Fruit fly (Drosophila melanogaster) whole organism: ENCODE data around the gene CG14629.

Experiments
- CG8478 ChIP-seq: fragments of >200 bp; optimal IDR thresholded peaks from 2 replicates; lab custom pipeline; 2018; ENCODE audit warnings: inconsistent platforms
- Dll ChIP-seq: fragments of >200 bp; optimal IDR thresholded peaks from 2 replicates; lab custom pipeline; 2017
- EcR ChIP-seq, 2 experiments: fragments of >200 bp; optimal IDR thresholded peaks; 2 replicates each; lab custom pipeline; 2017; ENCODE audit warnings: missing biosample characterization in 2 of 2, missing genetic modification characterization in 2 of 2, missing genetic modification reagents in 2 of 2
- pan ChIP-seq: fragments of >200 bp; optimal IDR thresholded peaks from 2 replicates; lab custom pipeline; 2017
- psq ChIP-seq: fragments of >200 bp; optimal IDR thresholded peaks from 2 replicates; lab custom pipeline; 2017
- usp ChIP-seq: fragments of >200 bp; optimal IDR thresholded peaks from 2 replicates; lab custom pipeline; 2017; ENCODE audit warnings: missing biosample characterization, missing genetic modification characterization, mixed read lengths

The CG14629 gene

DNA sequence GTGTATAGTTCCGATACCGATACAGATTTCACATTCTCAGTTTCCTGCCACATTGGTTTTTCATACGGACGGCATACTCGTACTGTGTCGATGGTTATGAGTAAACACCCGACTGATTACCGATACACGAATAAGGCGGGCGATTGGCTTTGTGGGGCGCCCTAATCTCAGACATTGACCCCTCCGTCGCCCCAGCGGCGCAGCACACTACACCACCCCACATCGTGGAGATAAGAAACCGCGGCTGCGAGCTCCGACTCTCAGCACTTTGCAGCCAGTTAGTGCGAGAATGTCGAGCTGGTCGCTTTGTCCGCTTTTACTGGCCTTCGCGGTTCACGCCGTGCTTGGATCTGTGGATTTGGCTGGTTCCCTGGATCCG, at the start of gene CG14629:
Gene CG14629 (plus strand): TSS at position 275 of the 379 bp plus-strand sequence.
- TF ChIP-seq pan (lab: Kevin White, UChicago), result no peak
- TF ChIP-seq psq, result no peak
- no peak for TF ChIP-seq EcR (GFP tag; optimal IDR thresholded peaks at IDR 0.05; lab: Kevin White, UChicago)
- no peak for TF ChIP-seq CG8478 (lab: Kevin White, UChicago)
- TF ChIP-seq usp (GFP tag; lab: Kevin White, UChicago), result no peak
- TF ChIP-seq Dll (lab: Kevin White, UChicago), result no peak

DNA sequence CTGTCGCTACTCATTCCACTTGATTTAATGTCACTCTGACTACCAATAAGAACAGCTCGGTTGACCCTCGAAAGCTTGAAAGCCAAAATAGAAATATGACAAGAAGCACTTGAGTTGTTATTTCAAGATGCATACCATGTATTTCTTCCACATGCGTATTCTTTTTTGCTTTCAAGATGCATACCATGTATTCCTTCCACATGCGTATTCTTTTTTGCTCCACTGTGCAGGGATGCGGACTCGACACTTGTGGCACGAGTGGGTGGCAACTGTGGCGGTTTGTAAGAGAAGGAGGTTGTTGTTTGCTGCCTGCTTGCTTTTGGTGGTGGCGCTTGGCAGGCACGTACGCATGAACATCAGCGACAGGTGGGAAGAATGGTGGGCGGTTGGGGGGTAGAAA, 45.1 kb upstream of the CG14629 start:
- TF ChIP-seq usp (GFP tag; lab: Kevin White, UChicago) (no peak), CG8478 (lab: Kevin White, UChicago) (no peak), EcR (GFP tag; optimal IDR thresholded peaks at IDR 0.05; lab: Kevin White, UChicago) (no peak), psq (no peak), pan (lab: Kevin White, UChicago) (no peak), Dll (lab: Kevin White, UChicago) (no peak)

DNA sequence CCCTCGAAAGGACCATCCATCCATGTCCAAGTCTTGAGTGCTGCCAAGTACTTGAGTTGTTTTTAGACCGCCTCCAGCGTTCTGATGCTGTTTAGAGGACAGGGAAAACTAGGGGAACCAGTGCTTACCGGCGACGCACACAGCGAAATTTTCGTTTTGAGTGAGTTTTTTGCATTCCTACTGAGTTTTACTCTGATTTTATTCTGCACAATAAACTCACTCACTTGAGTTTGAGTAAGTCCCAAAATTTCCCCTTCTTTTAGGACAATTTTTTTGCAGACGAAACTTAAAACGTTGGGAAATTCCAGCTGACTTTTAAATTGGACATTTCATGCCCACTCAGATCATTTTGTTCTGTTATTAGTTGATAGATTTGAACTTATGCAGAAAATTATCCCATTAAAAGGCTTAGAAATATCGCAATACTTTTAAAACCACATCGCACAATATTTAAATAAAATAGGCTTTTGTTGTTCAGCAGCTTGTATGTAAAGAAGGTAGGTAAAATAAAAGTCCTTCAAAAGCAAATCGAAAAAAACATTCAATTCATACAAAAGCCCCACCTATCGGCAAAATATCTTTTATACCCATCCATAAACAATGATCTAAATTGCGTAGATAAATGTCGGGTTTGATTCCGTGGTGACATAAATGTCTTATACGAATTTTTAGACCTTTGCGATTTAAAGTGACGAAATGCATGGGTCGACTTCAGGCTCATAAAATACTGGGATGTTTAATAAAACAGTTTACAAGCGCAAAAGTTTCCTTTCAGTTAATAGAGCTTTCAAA, 41.7 kb upstream of the CG14629 start:
- TF ChIP-seq CG8478 (lab: Kevin White, UChicago), result no peak
- no peak for TF ChIP-seq Dll (lab: Kevin White, UChicago)
- no peak for TF ChIP-seq usp (GFP tag; lab: Kevin White, UChicago)
- TF ChIP-seq pan (lab: Kevin White, UChicago), result no peak

DNA sequence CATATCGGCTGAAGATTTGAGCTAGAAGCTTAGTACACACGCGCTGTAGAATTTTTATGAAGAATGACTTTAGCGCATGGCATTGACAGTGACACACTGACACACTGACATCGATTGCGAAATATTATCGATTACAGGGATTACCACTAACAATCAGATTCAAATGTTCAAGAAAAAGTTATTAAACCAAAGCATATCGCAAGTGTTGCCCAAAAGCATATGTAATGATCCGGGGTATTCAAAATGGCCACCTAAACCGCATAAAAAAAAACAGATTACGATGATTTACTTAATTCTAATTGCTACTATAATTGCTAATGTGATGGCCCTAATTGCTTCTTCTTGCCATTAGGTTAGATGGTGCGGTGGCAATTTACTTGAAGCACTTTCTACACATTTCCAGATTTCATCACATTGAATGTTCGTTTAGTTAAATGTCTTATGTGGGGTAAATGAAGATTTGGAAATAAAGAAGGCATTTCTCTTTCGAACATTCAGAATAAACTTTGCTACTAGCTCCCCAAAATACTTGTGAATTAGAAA, 39.7 kb upstream of the CG14629 start, which contains the start of the genes TfIIA-S-2 and CG14631:
Gene TfIIA-S-2 (minus strand): TSS at position 101 of the 543 bp plus-strand sequence.
Gene CG14631 (plus strand): TSS at position 493 of the 543 bp plus-strand sequence.
- TF ChIP-seq EcR (GFP tag; optimal IDR thresholded peaks at IDR 0.05; lab: Kevin White, UChicago) (no peak), Dll (lab: Kevin White, UChicago) (no peak), usp (GFP tag; lab: Kevin White, UChicago) (no peak), CG8478 (lab: Kevin White, UChicago) (no peak), psq (no peak), pan (lab: Kevin White, UChicago) (no peak)

DNA sequence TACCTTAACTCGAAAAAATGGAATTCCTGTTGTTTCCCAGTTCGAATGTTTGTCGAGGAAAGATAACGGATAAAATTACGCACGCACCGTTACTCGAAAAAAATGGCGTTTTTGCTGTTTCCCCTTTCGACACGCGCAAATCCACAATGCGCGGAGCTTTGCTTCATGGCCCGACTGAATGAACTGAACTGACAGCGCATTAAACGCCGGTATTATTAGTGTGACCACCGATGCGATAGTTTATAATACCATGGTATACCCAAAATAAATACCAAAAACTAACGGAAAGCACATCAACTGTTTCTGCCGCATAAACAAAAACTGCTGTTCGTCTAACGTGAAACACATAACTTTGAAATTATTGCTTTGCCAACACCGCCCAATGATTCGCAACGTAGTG, 24.8 kb upstream of the CG14629 start, which contains the start of the genes CG32814, CG11638 and CG3021:
Gene CG32814 (minus strand): TSS at position 190 of the 400 bp plus-strand sequence.
Gene CG11638 (minus strand): TSS at position 193 of the 400 bp plus-strand sequence.
Gene CG3021 (plus strand): TSS at position 281 of the 400 bp plus-strand sequence.
- TF ChIP-seq psq (no peak), CG8478 (lab: Kevin White, UChicago) (no peak), EcR (GFP tag; optimal IDR thresholded peaks at IDR 0.05; lab: Kevin White, UChicago) (no peak), Dll (lab: Kevin White, UChicago) (no peak)

DNA sequence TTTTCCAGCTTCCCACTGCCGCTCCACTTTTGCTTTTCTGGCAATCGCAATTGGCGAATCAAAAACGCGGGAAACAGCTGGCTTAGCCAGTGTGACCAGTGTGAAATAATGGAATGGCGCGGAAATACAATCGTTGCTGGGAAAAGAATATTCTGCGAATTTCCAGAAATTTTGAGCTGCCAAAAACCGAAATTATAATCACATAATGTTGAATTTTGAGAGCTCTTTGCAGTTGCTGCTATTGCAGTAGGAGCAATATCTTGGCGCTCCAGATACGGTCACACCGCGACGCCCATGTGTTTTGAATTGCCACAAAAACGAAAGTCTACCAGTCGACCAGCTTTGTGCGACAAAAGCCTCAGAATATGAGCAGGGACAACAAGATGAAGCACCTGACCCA, 20.8 kb upstream of the CG14629 start, which contains the start of the genes Cdc45 and Rpp21:
Gene Cdc45 (minus strand): TSS at position 79 of the 400 bp plus-strand sequence.
Gene Rpp21 (plus strand): TSS at position 281 of the 400 bp plus-strand sequence.
- TF ChIP-seq Dll (lab: Kevin White, UChicago) (no peak), usp (GFP tag; lab: Kevin White, UChicago) (no peak), CG8478 (lab: Kevin White, UChicago) (no peak), psq (no peak), pan (lab: Kevin White, UChicago) (no peak), EcR (GFP tag; optimal IDR thresholded peaks at IDR 0.05; lab: Kevin White, UChicago) (no peak)

DNA sequence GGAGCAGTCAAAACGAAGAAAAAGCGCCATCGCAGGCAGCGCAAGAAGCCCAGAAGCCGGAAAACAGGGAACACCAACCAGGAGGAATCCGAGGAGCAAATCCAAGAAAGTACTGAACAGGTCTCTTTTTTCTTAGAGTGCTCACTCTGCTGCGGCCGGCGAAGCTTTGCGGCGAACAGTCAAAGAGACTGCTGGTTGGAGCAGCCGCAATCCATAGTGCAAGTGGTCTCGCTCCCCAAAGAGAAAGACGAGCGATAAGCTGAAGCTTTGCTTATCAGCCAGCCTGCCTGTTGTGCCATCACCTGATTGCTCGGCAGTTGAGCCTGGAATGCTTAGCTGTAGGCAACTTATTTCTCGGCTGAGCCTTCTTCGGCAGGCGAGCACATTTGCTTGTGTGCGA, 20.1 kb upstream of the CG14629 start, which contains the start of gene CG14630:
Gene CG14630 (plus strand): TSS at position 301 of the 400 bp plus-strand sequence.
- TF ChIP-seq usp (GFP tag; lab: Kevin White, UChicago) (no peak), CG8478 (lab: Kevin White, UChicago) (no peak), pan (lab: Kevin White, UChicago) (no peak), Dll (lab: Kevin White, UChicago) (no peak), EcR (GFP tag; optimal IDR thresholded peaks at IDR 0.05; lab: Kevin White, UChicago) (no peak), psq (no peak)

DNA sequence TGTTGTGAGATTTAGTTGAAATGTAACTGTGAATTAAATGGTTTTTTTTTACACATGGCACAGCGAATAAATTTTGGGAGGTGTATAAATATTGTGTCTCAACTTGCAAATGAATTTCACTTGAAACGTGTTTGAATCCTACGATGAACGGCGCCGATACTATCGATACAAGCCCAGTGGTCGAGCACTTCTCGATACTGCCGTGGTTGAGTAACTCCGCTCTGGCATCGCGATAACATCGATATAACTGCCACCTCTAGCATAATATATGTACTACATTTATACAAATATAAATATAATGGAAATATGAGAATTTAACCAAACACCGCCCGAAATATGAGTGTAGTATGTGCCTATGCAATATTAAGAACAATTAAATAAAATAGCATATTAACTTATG, 18.3 kb upstream of the CG14629 start:
- TF ChIP-seq psq (no peak), pan (lab: Kevin White, UChicago) (no peak), usp (GFP tag; lab: Kevin White, UChicago) (no peak), EcR (GFP tag; optimal IDR thresholded peaks at IDR 0.05; lab: Kevin White, UChicago) (no peak)

DNA sequence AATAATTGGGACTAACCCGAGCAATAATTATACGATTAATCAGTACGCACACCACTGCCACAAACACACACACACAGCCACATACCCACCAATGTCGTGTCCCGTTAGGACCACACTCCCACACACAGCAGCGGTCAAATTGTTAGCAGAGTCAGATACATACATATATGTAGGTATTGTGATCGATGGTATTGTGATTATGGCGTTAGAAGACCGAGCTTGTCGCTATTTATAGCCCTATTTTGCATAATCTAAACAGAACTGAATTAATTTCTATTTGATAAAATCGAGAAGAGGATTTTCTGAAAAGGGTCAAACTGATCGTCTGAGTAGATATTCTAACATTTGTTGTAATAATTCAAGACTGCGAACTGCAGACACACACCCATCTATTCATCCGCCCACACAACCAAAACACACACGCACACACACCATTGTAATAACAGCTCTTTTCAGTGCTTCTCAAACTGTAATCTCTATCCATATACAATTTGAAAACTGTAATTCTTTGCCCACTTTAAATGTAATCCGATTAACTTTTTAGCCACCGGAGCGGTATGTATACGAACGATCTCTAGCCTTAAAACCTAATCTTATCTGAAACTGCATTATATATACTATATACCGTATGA, 9.8 kb upstream of the CG14629 start:
- no peak for TF ChIP-seq CG8478 (lab: Kevin White, UChicago)

DNA sequence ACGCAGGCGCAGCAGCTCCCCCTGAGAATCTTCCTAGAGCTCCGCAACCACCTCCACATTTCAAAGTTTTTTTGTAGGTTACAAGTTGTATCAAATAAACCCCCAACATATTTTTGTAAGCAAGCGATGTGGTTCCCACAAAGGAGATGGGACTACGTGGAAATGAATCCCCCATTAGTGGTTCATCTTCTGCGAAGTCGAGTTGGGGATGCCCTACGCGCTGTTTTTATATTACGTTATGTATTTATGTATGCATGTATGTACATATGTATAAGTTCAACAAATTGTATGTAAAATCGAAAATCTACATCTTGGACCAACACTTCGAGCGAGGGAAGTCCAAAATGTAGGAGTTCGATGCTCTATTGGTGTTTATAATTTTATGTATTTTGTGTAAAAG, 5.4 kb upstream of the CG14629 start, which contains the start of gene CG42259:
Gene CG42259 (plus strand): TSS at position 301 of the 400 bp plus-strand sequence.
- TF ChIP-seq EcR (GFP tag; optimal IDR thresholded peaks at IDR 0.05; lab: Kevin White, UChicago), result no peak
- no peak for TF ChIP-seq Dll (lab: Kevin White, UChicago)
- no peak for TF ChIP-seq usp (GFP tag; lab: Kevin White, UChicago)
- TF ChIP-seq CG8478 (lab: Kevin White, UChicago), result no peak
- TF ChIP-seq psq, result no peak
- TF ChIP-seq pan (lab: Kevin White, UChicago), result no peak

DNA sequence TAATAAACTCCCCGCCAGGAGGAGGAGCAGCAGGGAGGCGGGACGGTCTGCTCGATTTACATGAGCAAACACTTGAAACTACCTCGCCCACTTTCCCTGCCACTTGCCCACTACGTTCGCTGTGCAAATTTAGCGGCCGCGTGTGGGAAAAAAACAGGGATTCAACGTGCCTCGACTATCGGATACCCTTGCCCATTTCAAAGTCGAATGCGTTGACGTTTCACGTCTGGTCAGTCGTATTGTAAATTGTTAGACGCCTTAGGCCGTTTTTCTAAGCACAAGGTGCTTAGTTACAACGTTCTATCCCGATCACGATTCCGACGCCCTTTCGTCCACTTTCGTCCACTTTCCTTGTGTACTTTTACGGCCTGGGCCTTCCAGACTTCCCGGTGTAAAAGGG, 3.6 kb upstream of the CG14629 start:
- TF ChIP-seq pan (lab: Kevin White, UChicago), result no peak
- no peak for TF ChIP-seq psq
- TF ChIP-seq EcR (GFP tag; optimal IDR thresholded peaks at IDR 0.05; lab: Kevin White, UChicago), result no peak
- TF ChIP-seq CG8478 (lab: Kevin White, UChicago), result no peak
- TF ChIP-seq Dll (lab: Kevin White, UChicago), result no peak
- TF ChIP-seq usp (GFP tag; lab: Kevin White, UChicago), result no peak
